Fruit fly (Drosophila melanogaster) whole organism, embryonic: ENCODE measurements around the gene Ptp10D.
A peak's percentile ranks its signal among the peaks of the same experiment; 100 is the strongest.

Experiments used
- Abd-B ChIP-seq: fragments of 200-800 bp; sonication (Bioruptor generic); optimal IDR thresholded peaks from 2 replicates; lab custom pipeline; 2018; ENCODE audit warnings: missing biosample characterization, mild to moderate bottlenecking, missing genetic modification characterization, moderate library complexity
- Adf1 ChIP-seq: fragments of 200-800 bp; sonication (Bioruptor generic); IDR thresholded peaks from 2 replicates; pipeline ENCODE4 v1.3.6; 2022; ENCODE audit warnings: missing biosample characterization, missing genetic modification characterization
- Bgb ChIP-seq: fragments of 200-800 bp; sonication (Bioruptor generic); IDR thresholded peaks from 2 replicates; pipeline ENCODE4 v1.3.6; 2022; ENCODE audit warnings: missing biosample characterization, missing genetic modification characterization; ENCODE audit not compliant: partially characterized antibody
- C15 ChIP-seq: fragments of 200-800 bp; sonication (Bioruptor generic); IDR thresholded peaks from 3 replicates; pipeline ENCODE4 v1.3.6; 2022; ENCODE audit warnings: missing biosample characterization, missing genetic modification characterization
- CG10979 ChIP-seq: fragments of 200-800 bp; sonication (Bioruptor generic); optimal IDR thresholded peaks from 2 replicates; lab custom pipeline; 2018; ENCODE audit warnings: missing biosample characterization, mild to moderate bottlenecking, missing genetic modification characterization, moderate library complexity
- CG12769 ChIP-seq: fragments of 200-800 bp; sonication (Bioruptor generic); optimal IDR thresholded peaks from 2 replicates; lab custom pipeline; 2019; ENCODE audit warnings: missing biosample characterization, mild to moderate bottlenecking, missing genetic modification characterization, moderate library complexity
- CG13287 ChIP-seq: fragments of 200-800 bp; sonication (Bioruptor generic); IDR thresholded peaks from 2 replicates; pipeline ENCODE4 v1.3.6; 2022; ENCODE audit warnings: missing biosample characterization, missing genetic modification characterization; ENCODE audit not compliant: partially characterized antibody
- CG13894 ChIP-seq: fragments of 200-800 bp; sonication (Bioruptor generic); optimal IDR thresholded peaks from 3 replicates; lab custom pipeline; 2018; ENCODE audit warnings: missing biosample characterization, mild to moderate bottlenecking, missing genetic modification characterization, moderate library complexity
- CG16863 ChIP-seq: fragments of 200-800 bp; sonication (Bioruptor generic); optimal IDR thresholded peaks from 3 replicates; lab custom pipeline; 2016; ENCODE audit warnings: missing biosample characterization, missing genetic modification characterization
- CG18476 ChIP-seq: fragments of 200-800 bp; sonication (Bioruptor generic); optimal IDR thresholded peaks from 2 replicates; lab custom pipeline; 2016; ENCODE audit warnings: missing biosample characterization, mild to moderate bottlenecking, missing genetic modification characterization
- CG2129 ChIP-seq: fragments of 200-800 bp; sonication (Bioruptor generic); IDR thresholded peaks from 2 replicates; pipeline ENCODE4 v1.3.6; 2022; ENCODE audit warnings: missing biosample characterization, missing genetic modification characterization; ENCODE audit not compliant: partially characterized antibody
- CG2875 ChIP-seq: fragments of 200-800 bp; sonication (Bioruptor generic); optimal IDR thresholded peaks from 2 replicates; lab custom pipeline; 2017; ENCODE audit warnings: missing biosample characterization, mild to moderate bottlenecking, missing genetic modification characterization, missing genetic modification reagents
- CG30020 ChIP-seq: fragments of 200-800 bp; optimal IDR thresholded peaks from 2 replicates; lab custom pipeline; 2019; ENCODE audit warnings: missing biosample characterization, mild to moderate bottlenecking, missing genetic modification characterization, moderate library complexity
- CG34422 ChIP-seq: fragments of 200-800 bp; sonication (Bioruptor generic); IDR thresholded peaks from 3 replicates; pipeline ENCODE4 v1.3.6; 2022; ENCODE audit warnings: missing biosample characterization, missing genetic modification characterization
- CG5953 ChIP-seq: fragments of 200-800 bp; sonication (Bioruptor generic); IDR thresholded peaks from 2 replicates; pipeline ENCODE4 v1.3.6; 2022; ENCODE audit warnings: missing biosample characterization, missing genetic modification characterization
- CG6272 ChIP-seq: fragments of 200-800 bp; sonication (Bioruptor generic); IDR thresholded peaks from 2 replicates; pipeline ENCODE4 v1.3.6; 2022; ENCODE audit warnings: missing biosample characterization, missing genetic modification characterization
- CG7963 ChIP-seq: fragments of 200-800 bp; sonication (Bioruptor generic); IDR thresholded peaks from 3 replicates; pipeline ENCODE4 v1.3.6; 2022; ENCODE audit warnings: missing biosample characterization, missing genetic modification characterization; ENCODE audit not compliant: partially characterized antibody
- CG8924 ChIP-seq: fragments of 200-800 bp; optimal IDR thresholded peaks from 3 replicates; lab custom pipeline; 2019; ENCODE audit warnings: missing biosample characterization, mild to moderate bottlenecking, missing genetic modification characterization, moderate library complexity
- CG9437 ChIP-seq: fragments of 200-800 bp; sonication (Bioruptor generic); optimal IDR thresholded peaks from 2 replicates; lab custom pipeline; 2018; ENCODE audit warnings: missing biosample characterization, mild to moderate bottlenecking, missing genetic modification characterization
- CG9727 ChIP-seq: fragments of 200-800 bp; sonication (Bioruptor generic); optimal IDR thresholded peaks from 3 replicates; lab custom pipeline; 2017; ENCODE audit warnings: missing biosample characterization, mild to moderate bottlenecking, missing genetic modification characterization
- CG9797 ChIP-seq: fragments of 200-800 bp; sonication (Bioruptor generic); optimal IDR thresholded peaks from 3 replicates; lab custom pipeline; 2018; ENCODE audit warnings: missing biosample characterization, mild to moderate bottlenecking, missing genetic modification characterization
- CrebB ChIP-seq: fragments of 200-800 bp; sonication (Bioruptor generic); optimal IDR thresholded peaks from 3 replicates; lab custom pipeline; 2018; ENCODE audit warnings: missing biosample characterization, mild to moderate bottlenecking, missing genetic modification characterization
- Deaf1 ChIP-seq: fragments of 200-800 bp; optimal IDR thresholded peaks from 3 replicates; lab custom pipeline; 2019; ENCODE audit warnings: missing biosample characterization, mild to moderate bottlenecking, missing genetic modification characterization, moderate library complexity
- Dip3 ChIP-seq: fragments of 200-800 bp; sonication (Bioruptor generic); optimal IDR thresholded peaks from 3 replicates; lab custom pipeline; 2016; ENCODE audit warnings: missing biosample characterization, missing genetic modification characterization
- Dref ChIP-seq: fragments of 200-800 bp; sonication (Bioruptor generic); IDR thresholded peaks from 2 replicates; pipeline ENCODE4 v1.3.6; 2022; ENCODE audit warnings: missing biosample characterization, missing genetic modification characterization
- Fer3 ChIP-seq: fragments of 200-800 bp; sonication (Bioruptor generic); optimal IDR thresholded peaks from 2 replicates; lab custom pipeline; 2018; ENCODE audit warnings: missing biosample characterization, mild to moderate bottlenecking, missing genetic modification characterization, moderate library complexity
- H15 ChIP-seq: fragments of 200-800 bp; sonication (Bioruptor generic); IDR thresholded peaks from 3 replicates; pipeline ENCODE4 v1.3.6; 2022; ENCODE audit warnings: missing biosample characterization, missing genetic modification characterization
- HLH54F ChIP-seq: fragments of 200-800 bp; sonication (Bioruptor generic); optimal IDR thresholded peaks from 3 replicates; lab custom pipeline; 2016; ENCODE audit warnings: missing biosample characterization, missing genetic modification characterization
- Kr ChIP-seq: fragments of 200-800 bp; sonication (Bioruptor generic); optimal IDR thresholded peaks from 2 replicates; lab custom pipeline; 2017; ENCODE audit warnings: missing biosample characterization, mild to moderate bottlenecking, missing genetic modification characterization
- Med ChIP-seq: fragments of 200-800 bp; sonication (Bioruptor generic); peaks from one replicate; lab custom pipeline; 2016; ENCODE audit warnings: missing biosample characterization, missing genetic modification characterization, mild to moderate bottlenecking, inconsistent platforms, moderate library complexity
- Meics ChIP-seq: fragments of 200-800 bp; sonication (Bioruptor generic); optimal IDR thresholded peaks from 2 replicates; lab custom pipeline; 2017; ENCODE audit warnings: missing biosample characterization, mild to moderate bottlenecking, missing genetic modification characterization
- Nf-YA ChIP-seq: fragments of 200-800 bp; sonication (Bioruptor generic); IDR thresholded peaks from 2 replicates; pipeline ENCODE4 v1.3.6; 2022; ENCODE audit warnings: missing biosample characterization, missing genetic modification characterization
- Scr ChIP-seq: fragments of 200-800 bp; sonication (Bioruptor generic); IDR thresholded peaks from 2 replicates; pipeline ENCODE4 v1.3.6; 2022; ENCODE audit warnings: missing biosample characterization, missing genetic modification characterization; ENCODE audit not compliant: partially characterized antibody
- az2 ChIP-seq: fragments of 200-800 bp; sonication (Bioruptor generic); optimal IDR thresholded peaks from 3 replicates; lab custom pipeline; 2016; ENCODE audit warnings: missing biosample characterization, missing genetic modification characterization
- br ChIP-seq: fragments of >200 bp; optimal IDR thresholded peaks from 2 replicates; lab custom pipeline; 2017
- cwo ChIP-seq: fragments of 200-800 bp; sonication (Bioruptor generic); optimal IDR thresholded peaks from 3 replicates; lab custom pipeline; 2017; ENCODE audit warnings: missing biosample characterization, missing genetic modification characterization, mild to moderate bottlenecking, moderate library complexity, missing genetic modification reagents
- dmrt99B ChIP-seq: fragments of 200-800 bp; sonication (Bioruptor generic); optimal IDR thresholded peaks from 2 replicates; lab custom pipeline; 2018; ENCODE audit warnings: missing biosample characterization, mild to moderate bottlenecking, missing genetic modification characterization, moderate library complexity
- gsb-n ChIP-seq: fragments of 200-800 bp; sonication (Bioruptor generic); optimal IDR thresholded peaks from 3 replicates; lab custom pipeline; 2018; ENCODE audit warnings: missing biosample characterization, mild to moderate bottlenecking, missing genetic modification characterization
- her ChIP-seq: fragments of 200-800 bp; sonication (Bioruptor generic); optimal IDR thresholded peaks from 2 replicates; lab custom pipeline; 2016; ENCODE audit warnings: missing biosample characterization, missing genetic modification characterization
- ind ChIP-seq: fragments of 200-800 bp; sonication (Bioruptor generic); optimal IDR thresholded peaks from 3 replicates; lab custom pipeline; 2016; ENCODE audit warnings: missing biosample characterization, missing genetic modification characterization
- jing ChIP-seq: fragments of 200-800 bp; sonication (Bioruptor generic); optimal IDR thresholded peaks from 2 replicates; lab custom pipeline; 2018; ENCODE audit warnings: missing biosample characterization, mild to moderate bottlenecking, missing genetic modification characterization
- maf-S ChIP-seq: fragments of 200-800 bp; sonication (Bioruptor generic); optimal IDR thresholded peaks from 2 replicates; lab custom pipeline; 2016; ENCODE audit warnings: missing biosample characterization, missing genetic modification characterization
- mam ChIP-seq: fragments of 200-800 bp; sonication (Bioruptor generic); optimal IDR thresholded peaks from 3 replicates; lab custom pipeline; 2016; ENCODE audit warnings: missing biosample characterization, missing genetic modification characterization
- mld ChIP-seq: fragments of 200-800 bp; sonication (Bioruptor generic); IDR thresholded peaks from 3 replicates; pipeline ENCODE4 v1.3.6; 2022; ENCODE audit warnings: missing biosample characterization, missing genetic modification characterization; ENCODE audit not compliant: partially characterized antibody
- nmo ChIP-seq: fragments of 200-800 bp; sonication (Bioruptor generic); optimal IDR thresholded peaks from 2 replicates; lab custom pipeline; 2018; ENCODE audit warnings: missing biosample characterization, mild to moderate bottlenecking, missing genetic modification characterization, moderate library complexity
- onecut ChIP-seq: fragments of 200-800 bp; sonication (Bioruptor generic); IDR thresholded peaks from 2 replicates; pipeline ENCODE4 v1.3.6; 2022; ENCODE audit warnings: missing biosample characterization, missing genetic modification characterization
- p53 ChIP-seq: fragments of 200-800 bp; sonication (Bioruptor generic); optimal IDR thresholded peaks from 2 replicates; lab custom pipeline; 2016; ENCODE audit warnings: missing biosample characterization, missing genetic modification characterization
- seq ChIP-seq: fragments of 200-800 bp; sonication (Bioruptor generic); IDR thresholded peaks from 2 replicates; pipeline ENCODE4 v1.3.6; 2022; ENCODE audit warnings: missing biosample characterization, missing genetic modification characterization
- tgo ChIP-seq: fragments of 200-800 bp; sonication (Bioruptor generic); IDR thresholded peaks from 3 replicates; pipeline ENCODE4 v1.3.6; 2022; ENCODE audit warnings: missing biosample characterization, missing genetic modification characterization
- vvl ChIP-seq: fragments of 200-800 bp; sonication (Bioruptor generic); IDR thresholded peaks from 2 replicates; pipeline ENCODE4 v1.3.6; 2022; ENCODE audit warnings: missing biosample characterization, missing genetic modification characterization
- wdn ChIP-seq: fragments of 200-800 bp; sonication (Bioruptor generic); IDR thresholded peaks from 2 replicates; pipeline ENCODE4 v1.3.6; 2022; ENCODE audit warnings: missing biosample characterization, missing genetic modification characterization
- wek ChIP-seq: fragments of 200-800 bp; sonication (Bioruptor generic); optimal IDR thresholded peaks from 3 replicates; lab custom pipeline; 2018; ENCODE audit warnings: missing biosample characterization, mild to moderate bottlenecking, missing genetic modification characterization, moderate library complexity

Gene Ptp10D

dm6 chrX:11660476-11660875 lies 38.7 kb downstream of the Ptp10D start (continued):
- TF ChIP-seq CG13287 (GFP tag; lab: Robert Waterston, UW) (no peak), CG5953 (GFP tag; lab: Robert Waterston, UW) (peak; percentile 72; the same call in 1 of the 2 replicates), CG16863 (GFP tag; lab: Kevin White, UChicago) (no peak), CG9437 (GFP tag; lab: Kevin White, UChicago) (no peak), CG6272 (GFP tag; lab: Robert Waterston, UW) (no peak), Dref (GFP tag; lab: Robert Waterston, UW) (no peak), CrebB (tag; lab: Kevin White, UChicago) (peak; percentile 30), her (GFP tag; lab: Kevin White, UChicago) (no peak), vvl (GFP tag; lab: Robert Waterston, UW) (peak; percentile 51; the same call in 1 of the 2 replicates), nmo (GFP tag; lab: Kevin White, UChicago) (no peak), tgo (GFP tag; lab: Robert Waterston, UW) (no peak), Fer3 (peak; percentile 9), wek (GFP tag; lab: Kevin White, UChicago) (peak; percentile 69), maf-S (no peak), Adf1 (GFP tag; lab: Robert Waterston, UW) (no peak), Kr (GFP tag; lab: Kevin White, UChicago) (no peak), gsb-n (peak; percentile 40), H15 (GFP tag; lab: Robert Waterston, UW) (no peak), CG13894 (tag; lab: Kevin White, UChicago) (no peak), CG12769 (tag; lab: Kevin White, UChicago) (peak; percentile 24), jing (no peak), CG34422 (GFP tag; lab: Robert Waterston, UW) (no peak), C15 (GFP tag; lab: Robert Waterston, UW) (no peak), CG2129 (GFP tag; lab: Robert Waterston, UW) (no peak), CG9727 (GFP tag; lab: Kevin White, UChicago) (no peak), wdn (GFP tag; lab: Robert Waterston, UW) (no peak), CG2875 (peak; percentile 48), CG7963 (no peak), Med (GFP tag; lab: Kevin White, UChicago) (peak; percentile 89), CG30020 (no peak), p53 (GFP tag; lab: Kevin White, UChicago) (peak; percentile 13), Meics (GFP tag; lab: Kevin White, UChicago) (peak; percentile 9), cwo (no peak), br (lab: Kevin White, UChicago) (no peak), mld (no peak), dmrt99B (peak; percentile 72), CG10979 (tag; lab: Kevin White, UChicago) (no peak), ind (GFP tag; lab: Kevin White, UChicago) (no peak), Nf-YA (GFP tag; lab: Robert Waterston, UW) (no peak), HLH54F (GFP tag; lab: Kevin White, UChicago) (no peak), Bgb (GFP tag; lab: Robert Waterston, UW) (no peak), mam (GFP tag; lab: Kevin White, UChicago) (no peak), Scr (GFP tag; lab: Robert Waterston, UW) (no peak), CG9797 (GFP tag; lab: Kevin White, UChicago) (no peak), Dip3 (no peak), CG8924 (tag; lab: Kevin White, UChicago) (peak; percentile 25), CG18476 (GFP tag; lab: Kevin White, UChicago) (no peak), az2 (no peak), seq (peak; percentile 21; the same call in 1 of the 2 replicates), Abd-B (GFP tag; lab: Kevin White, UChicago) (no peak), onecut (GFP tag; lab: Robert Waterston, UW) (peak; percentile 36; the same call in 1 of the 2 replicates), Deaf1 (tag; lab: Kevin White, UChicago) (no peak)
